Fruit fly (Drosophila melanogaster): Measurements from ENCODE around the gene CG18417.

The CG18417 gene

dm6 chr3L:7356386-7357117 is 43.3 kb upstream of the CG18417 start, which contains the start of gene CTCF (continued):
- peak; percentile 90 for TF ChIP-seq nmo (GFP tag; optimal IDR thresholded peaks at IDR 0.05)
- TF ChIP-seq mld (GFP tag; IDR thresholded peaks at IDR 0.05; ENCODE audit: partially characterized antibody), result peak; percentile 70; the same call in 2 of the 3 replicates
- peak; percentile 55 for TF ChIP-seq Antp (GFP tag; optimal IDR thresholded peaks at IDR 0.05)
- peak; percentile 73 for TF ChIP-seq CG2116 (GFP tag; optimal IDR thresholded peaks at IDR 0.05)
- TF ChIP-seq CG7786 (GFP tag; optimal IDR thresholded peaks at IDR 0.05), result no peak
- 0 out of 3 replicates have a peak, but pooled peaks have one; percentile 38 for TF ChIP-seq ase (GFP tag; IDR thresholded peaks at IDR 0.05)
- peak; percentile 100 for TF ChIP-seq nerfin-1 (tag; optimal IDR thresholded peaks at IDR 0.05)
- peak; percentile 43 for TF ChIP-seq CG9932 (GFP tag; IDR thresholded peaks at IDR 0.05)
- TF ChIP-seq CG5180 (GFP tag; optimal IDR thresholded peaks at IDR 0.05), result no peak
- TF ChIP-seq gce (GFP tag; IDR thresholded peaks at IDR 0.05), result peak; percentile 62; the same call in 1 of the 3 replicates
- TF ChIP-seq CG10267 (tag; optimal IDR thresholded peaks at IDR 0.05), result peak; percentile 62
- TF ChIP-seq Nf-YC (tag; optimal IDR thresholded peaks at IDR 0.05), result peak; percentile 65
- TF ChIP-seq tap (tag; optimal IDR thresholded peaks at IDR 0.05), result peak; percentile 12
- peak in 1 of 2 experiments; percentile 50 for TF ChIP-seq insv (GFP tag; optimal IDR thresholded peaks at IDR 0.05)
- TF ChIP-seq bab2 (GFP tag; optimal IDR thresholded peaks at IDR 0.05), result peak; percentile 13
- peak; percentile 22; the same call in 1 of the 2 replicates for TF ChIP-seq gt (GFP tag; IDR thresholded peaks at IDR 0.05)
- TF ChIP-seq CG12942 (GFP tag; optimal IDR thresholded peaks at IDR 0.05), result no peak
- peak; percentile 43 for TF ChIP-seq CG30403 (GFP tag; optimal IDR thresholded peaks at IDR 0.05)
- no peak for TF ChIP-seq gem (tag; optimal IDR thresholded peaks at IDR 0.05)
- 0 out of 2 replicates have a peak, but pooled peaks have one; percentile 8 for TF ChIP-seq seq (GFP tag; IDR thresholded peaks at IDR 0.05)
- TF ChIP-seq Jarid2 (GFP tag; optimal IDR thresholded peaks at IDR 0.05), result no peak
- TF ChIP-seq BEAF-32 (GFP tag; optimal IDR thresholded peaks at IDR 0.05), result peak; percentile 85
- no peak for TF ChIP-seq CG2889 (GFP tag; IDR thresholded peaks at IDR 0.05)
- no peak for TF ChIP-seq scrt (GFP tag; optimal IDR thresholded peaks at IDR 0.05)
- TF ChIP-seq sna (GFP tag; IDR thresholded peaks at IDR 0.05; ENCODE audit: partially characterized antibody), result peak; percentile 77
- TF ChIP-seq Max (GFP tag; optimal IDR thresholded peaks at IDR 0.05), result peak; percentile 73
- peak; percentile 50 for TF ChIP-seq Ptx1 (GFP tag; IDR thresholded peaks at IDR 0.05)
- TF ChIP-seq luna (GFP tag; optimal IDR thresholded peaks at IDR 0.05), result no peak
- TF ChIP-seq CG43689 (GFP tag; IDR thresholded peaks at IDR 0.05), result no peak
- TF ChIP-seq zen2 (GFP tag; IDR thresholded peaks at IDR 0.05; ENCODE audit: partially characterized antibody), result peak; percentile 37; the same call in 1 of the 3 replicates
- peak; percentile 28 for TF ChIP-seq PHDP (tag; optimal IDR thresholded peaks at IDR 0.05)
- TF ChIP-seq Scr (GFP tag; IDR thresholded peaks at IDR 0.05; ENCODE audit: partially characterized antibody), result peak; percentile 80
- TF ChIP-seq Rx (GFP tag; IDR thresholded peaks at IDR 0.05), result no peak
- TF ChIP-seq CG7372 (GFP tag; IDR thresholded peaks at IDR 0.05), result no peak
- peak; percentile 53 for TF ChIP-seq CG7839 (tag; optimal IDR thresholded peaks at IDR 0.05)
- TF ChIP-seq CG3838 (GFP tag; optimal IDR thresholded peaks at IDR 0.05), result no peak
- TF ChIP-seq CG3163 (GFP tag; optimal IDR thresholded peaks at IDR 0.05), result no peak
- peak; percentile 2 for TF ChIP-seq CG8089 (GFP tag; optimal IDR thresholded peaks at IDR 0.05)
- peak; percentile 64 for TF ChIP-seq sd (tag; optimal IDR thresholded peaks at IDR 0.05)
- peak; percentile 32 for TF ChIP-seq BtbVII (GFP tag; optimal IDR thresholded peaks at IDR 0.05)
- peak; percentile 24 for TF ChIP-seq HmgZ (tag; optimal IDR thresholded peaks at IDR 0.05)
- peak; percentile 18 for TF ChIP-seq CG13424 (tag; optimal IDR thresholded peaks at IDR 0.05)
- peak in 1 of 3 experiments; percentile 9 for TF ChIP-seq Stat92E (GFP tag; optimal IDR thresholded peaks at IDR 0.05)
- TF ChIP-seq Dll (GFP tag; IDR thresholded peaks at IDR 0.05; ENCODE audit: partially characterized antibody), result peak; percentile 83
- TF ChIP-seq HLHmδ (GFP tag; optimal IDR thresholded peaks at IDR 0.05), result no peak
- no peak for TF ChIP-seq B-H2 (GFP tag; optimal IDR thresholded peaks at IDR 0.05)
- TF ChIP-seq CG4404 (GFP tag; IDR thresholded peaks at IDR 0.05), result no peak
- peak; percentile 45; the same call in 1 of the 2 replicates for TF ChIP-seq CG11247 (GFP tag; IDR thresholded peaks at IDR 0.05)

All from whole organism, embryonic.